Worm (Caenorhabditis elegans) whole organism, midembryonic: ENCODE results near the gene str-56.
"Not testable (repeated sequence)": the region's sequence is repeated elsewhere in the genome, so short reads cannot be mapped to it uniquely, and the experiment has no call there.

Experiments used
- T22C8.4 ChIP-seq: fragments of 200-800 bp; sonication (Bioruptor generic); IDR thresholded peaks from 2 replicates; pipeline ENCODE4 v1.3.6; 2022; ENCODE audit warnings: missing genetic modification characterization, missing compliant biosample characterization
- cog-1 ChIP-seq: sonication (generic microtip); optimal IDR thresholded peaks from 2 replicates; lab custom pipeline; 2016; ENCODE audit warnings: missing genetic modification characterization, missing compliant biosample characterization
- flt-1 ChIP-seq: fragments of 200-800 bp; sonication (Bioruptor generic); IDR thresholded peaks from 2 replicates; pipeline ENCODE4 v1.3.6; 2022; ENCODE audit warnings: missing genetic modification characterization, missing compliant biosample characterization
- klf-2 ChIP-seq: fragments of 200-800 bp; sonication (Bioruptor generic); conservative IDR thresholded peaks from 2 replicates; pipeline ENCODE4 v1.3.6; 2022; ENCODE audit warnings: missing genetic modification reagents, missing genetic modification characterization, missing compliant biosample characterization
- med-1 ChIP-seq: sonication (generic microtip); optimal IDR thresholded peaks from 2 replicates; lab custom pipeline; 2017; ENCODE audit warnings: missing genetic modification characterization, mild to moderate bottlenecking, missing compliant biosample characterization, antibody characterized with exemption, missing genetic modification reagents; ENCODE audit not compliant: insufficient read depth
- ref-1 ChIP-seq: fragments of 200-800 bp; sonication (Bioruptor generic); conservative IDR thresholded peaks from 2 replicates; pipeline ENCODE4 v1.3.6; 2022; ENCODE audit warnings: missing genetic modification reagents, missing genetic modification characterization, missing compliant biosample characterization
- tab-1 ChIP-seq: fragments of 200-800 bp; sonication (Bioruptor generic); IDR thresholded peaks from 2 replicates; pipeline ENCODE4 v1.3.6; 2022; ENCODE audit warnings: missing genetic modification characterization, missing compliant biosample characterization
- ztf-23 ChIP-seq: fragments of 200-800 bp; sonication (Bioruptor generic); IDR thresholded peaks from 2 replicates; pipeline ENCODE4 v1.3.6; 2022; ENCODE audit warnings: missing genetic modification reagents, missing genetic modification characterization, missing compliant biosample characterization
- ztf-29 ChIP-seq: fragments of 200-800 bp; sonication (Bioruptor generic); IDR thresholded peaks from 2 replicates; pipeline ENCODE4 v1.3.6; 2022; ENCODE audit warnings: missing genetic modification reagents, missing genetic modification characterization, missing compliant biosample characterization

str-56 gene

ce11 chrV:15899696-15900095, 27.3 kb downstream of the str-56 start, which contains the start of gene T06C12.14:
Gene T06C12.14, plus strand, starts transcription at chrV:15899996.
- no peak for TF ChIP-seq med-1
- no peak for TF ChIP-seq tab-1 (GFP tag; lab: Robert Waterston, UW)
- TF ChIP-seq T22C8.4 (GFP tag; lab: Robert Waterston, UW), result no peak

DNA sequence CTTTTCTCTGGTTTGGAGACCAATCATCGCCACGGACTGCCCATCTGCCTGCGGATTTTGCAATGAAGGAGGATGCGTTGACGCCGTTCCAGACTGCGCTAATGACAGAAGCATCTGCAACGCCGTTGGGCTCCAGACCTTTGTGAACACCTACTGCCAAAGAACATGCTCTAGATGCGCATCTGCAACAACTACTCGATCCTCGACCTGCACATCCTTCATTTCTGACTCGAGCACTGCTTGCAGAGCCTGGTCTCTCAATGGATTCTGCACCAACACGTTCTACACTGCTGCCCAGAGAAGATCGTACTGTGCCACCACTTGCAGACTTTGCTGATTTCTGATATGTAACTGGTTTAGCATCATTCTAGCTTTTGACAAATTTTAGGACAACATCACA, 28.2 kb downstream of the str-56 start:
- TF ChIP-seq ref-1, result no peak
- no peak for TF ChIP-seq T22C8.4 (GFP tag; lab: Robert Waterston, UW)
- no peak for TF ChIP-seq ztf-29 (GFP tag; lab: Robert Waterston, UW)
- TF ChIP-seq cog-1 (tag; lab: Kevin White, UChicago), result no peak
- TF ChIP-seq flt-1 (GFP tag; lab: Robert Waterston, UW), result no peak
- no peak for TF ChIP-seq med-1
- TF ChIP-seq ztf-23, result no peak
- no peak for TF ChIP-seq tab-1 (GFP tag; lab: Robert Waterston, UW)
- no peak for TF ChIP-seq klf-2 (GFP tag; lab: Robert Waterston, UW)

DNA sequence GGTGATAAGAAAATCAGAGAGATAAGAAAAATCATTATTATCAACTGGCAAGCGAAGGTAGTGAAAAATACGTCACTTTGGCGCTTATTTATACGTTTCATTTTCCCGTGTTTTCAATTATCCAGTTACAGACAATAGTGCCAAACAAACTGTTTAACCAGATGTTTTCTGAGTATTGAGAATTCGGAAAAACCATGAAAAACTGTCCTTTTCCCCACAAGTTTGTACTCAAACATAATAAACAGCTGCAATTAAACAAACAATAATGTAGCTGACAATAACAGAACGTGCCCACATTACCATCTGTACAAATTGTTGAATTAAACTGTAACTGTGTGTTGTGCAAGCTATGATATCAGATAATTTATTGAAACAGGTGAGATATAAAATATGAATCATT, 33.2 kb downstream of the str-56 start, which contains the start of the genes F35E8.1 and F35E8.2:
F35E8.1 (minus strand) TSS at position 101 of the 400 bp plus-strand sequence.
F35E8.2 (plus strand) TSS at position 132 of the 400 bp plus-strand sequence.
- not testable (repeated sequence) for TF ChIP-seq med-1; flt-1 (GFP tag; lab: Robert Waterston, UW); klf-2 (GFP tag; lab: Robert Waterston, UW)

ce11 chrV:15911848-15912247, 39.5 kb downstream of the str-56 start, which contains the start of gene F35E8.6:
Gene F35E8.6, plus strand, starts transcription at chrV:15912148.
- TF ChIP-seq ref-1 (no peak), cog-1 (tag; lab: Kevin White, UChicago) (no peak), ztf-23 (no peak), flt-1 (GFP tag; lab: Robert Waterston, UW) (no peak), T22C8.4 (GFP tag; lab: Robert Waterston, UW) (no peak), tab-1 (GFP tag; lab: Robert Waterston, UW) (no peak), klf-2 (GFP tag; lab: Robert Waterston, UW) (no peak), med-1 (no peak), ztf-29 (GFP tag; lab: Robert Waterston, UW) (no peak)

- TF ChIP-seq tab-1 (GFP tag; lab: Robert Waterston, UW), result no peak
- no peak for TF ChIP-seq med-1
- no peak for TF ChIP-seq ztf-29 (GFP tag; lab: Robert Waterston, UW)
- no peak for TF ChIP-seq ref-1
- TF ChIP-seq klf-2 (GFP tag; lab: Robert Waterston, UW), result no peak
- TF ChIP-seq flt-1 (GFP tag; lab: Robert Waterston, UW), result no peak
- no peak for TF ChIP-seq cog-1 (tag; lab: Kevin White, UChicago)
- TF ChIP-seq ztf-23, result no peak
- no peak for TF ChIP-seq T22C8.4 (GFP tag; lab: Robert Waterston, UW)
Measured at ce11 chrV:15912677-15913076, 40.3 kb downstream of the str-56 start.

DNA sequence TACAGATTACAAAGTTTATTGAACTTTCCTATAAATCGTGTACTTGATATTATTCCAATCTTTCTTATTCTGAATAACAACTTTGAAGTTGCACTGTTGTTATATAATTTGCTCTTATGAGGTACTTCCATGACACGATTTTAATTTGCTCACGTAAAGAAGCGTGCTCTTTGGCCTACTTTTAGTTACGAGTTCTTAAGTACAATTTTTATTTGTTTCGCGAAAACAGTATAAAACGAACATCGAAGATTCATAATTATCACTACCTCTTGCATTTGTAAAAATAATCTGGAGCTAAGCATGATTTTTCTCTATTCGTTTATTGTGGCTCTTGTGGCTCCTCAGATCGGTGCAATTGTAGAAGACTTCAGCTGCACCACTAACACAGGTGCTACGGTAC, 41.3 kb downstream of the str-56 start, which contains the start of gene F35E8.7:
F35E8.7 (plus strand) TSS at position 301 of the 400 bp plus-strand sequence.
- TF ChIP-seq klf-2 (GFP tag; lab: Robert Waterston, UW) (no peak), tab-1 (GFP tag; lab: Robert Waterston, UW) (no peak)

DNA sequence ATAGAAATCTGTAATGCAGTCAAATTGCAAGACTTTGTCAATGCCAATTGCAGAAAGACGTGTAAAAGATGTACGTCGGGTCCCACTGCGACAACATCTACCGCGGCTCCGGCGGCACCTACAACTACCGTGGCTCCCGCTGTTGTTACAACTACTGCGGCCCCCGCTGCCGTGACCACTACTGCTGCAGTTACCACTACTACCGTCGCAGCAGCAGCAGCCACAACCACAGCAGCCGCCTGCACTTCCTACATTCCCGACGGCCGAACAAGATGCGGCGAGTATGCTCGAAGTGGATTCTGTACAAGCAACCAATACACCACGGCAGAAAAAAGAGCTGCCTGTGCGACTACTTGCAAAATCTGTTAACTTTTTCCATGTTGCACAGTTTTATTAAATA, 42.4 kb downstream of the str-56 start:
- TF ChIP-seq cog-1 (tag; lab: Kevin White, UChicago) (no peak), med-1 (no peak), flt-1 (GFP tag; lab: Robert Waterston, UW) (no peak), klf-2 (GFP tag; lab: Robert Waterston, UW) (no peak), tab-1 (GFP tag; lab: Robert Waterston, UW) (no peak), ref-1 (no peak), ztf-23 (no peak), ztf-29 (GFP tag; lab: Robert Waterston, UW) (no peak), T22C8.4 (GFP tag; lab: Robert Waterston, UW) (no peak)

- TF ChIP-seq ref-1 (no peak), cog-1 (tag; lab: Kevin White, UChicago) (no peak), ztf-23 (no peak), tab-1 (GFP tag; lab: Robert Waterston, UW) (no peak), med-1 (no peak)
Measured at ce11 chrV:15915307-15915706, 42.9 kb downstream of the str-56 start.

- TF ChIP-seq tab-1 (GFP tag; lab: Robert Waterston, UW) (no peak), ztf-29 (GFP tag; lab: Robert Waterston, UW) (no peak), T22C8.4 (GFP tag; lab: Robert Waterston, UW) (no peak), klf-2 (GFP tag; lab: Robert Waterston, UW) (no peak), med-1 (no peak), ztf-23 (no peak), flt-1 (GFP tag; lab: Robert Waterston, UW) (no peak), ref-1 (no peak), cog-1 (tag; lab: Kevin White, UChicago) (no peak)
Measured at ce11 chrV:15915919-15916318, 43.5 kb downstream of the str-56 start, which contains the start of gene gst-38. Gene gst-38, minus strand, starts transcription at chrV:15916070.

DNA sequence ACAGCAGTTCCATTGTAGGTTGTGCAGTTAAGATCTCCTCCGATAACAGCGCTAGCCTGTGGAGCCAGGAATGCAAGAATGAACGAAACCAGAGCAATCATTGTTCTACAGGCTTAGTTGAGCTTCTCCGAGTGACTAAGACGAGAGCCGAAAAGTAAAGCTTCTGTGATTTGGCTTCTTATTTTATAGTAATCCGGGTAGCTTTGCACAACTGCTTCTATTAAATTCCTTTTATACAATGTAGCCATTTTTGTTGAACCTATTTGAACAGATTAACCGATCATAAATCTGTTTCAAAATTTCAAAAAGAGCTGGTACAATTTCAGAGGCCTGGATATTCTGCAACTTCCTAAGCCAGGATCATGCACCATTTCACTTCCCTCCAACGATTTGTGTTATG, 45.1 kb downstream of the str-56 start, which contains the start of gene F35E8.9:
F35E8.9 (minus strand) TSS at position 101 of the 400 bp plus-strand sequence.
- TF ChIP-seq ztf-23 (no peak), med-1 (no peak), ref-1 (no peak), T22C8.4 (GFP tag; lab: Robert Waterston, UW) (no peak), klf-2 (GFP tag; lab: Robert Waterston, UW) (no peak), cog-1 (tag; lab: Kevin White, UChicago) (no peak), tab-1 (GFP tag; lab: Robert Waterston, UW) (no peak)

ce11 chrV:15920273-15920672, 47.9 kb downstream of the str-56 start, which contains the start of gene F35E8.10:
Gene F35E8.10, minus strand, starts transcription at chrV:15920373.
- TF ChIP-seq cog-1 (tag; lab: Kevin White, UChicago) (no peak), T22C8.4 (GFP tag; lab: Robert Waterston, UW) (no peak), ref-1 (no peak), klf-2 (GFP tag; lab: Robert Waterston, UW) (no peak), med-1 (no peak)
